Worm (Caenorhabditis elegans) whole organism, L3 larva: Measurements from ENCODE around the gene srh-95.

ENCODE experiments used
- egl-27 ChIP-seq: sonication (generic microtip); optimal IDR thresholded peaks from 4 replicates; lab custom pipeline; 2017; ENCODE audit warnings: missing biosample characterization, missing genetic modification reagents, missing genetic modification characterization
- fos-1 ChIP-seq: fragments of 150-350 bp; optimal IDR thresholded peaks from 2 replicates; lab custom pipeline; 2014; ENCODE audit warnings: missing biosample characterization, missing genetic modification characterization
- jun-1 ChIP-seq: fragments of 150-350 bp; optimal IDR thresholded peaks from 2 replicates; lab custom pipeline; 2014; ENCODE audit warnings: missing biosample characterization, missing genetic modification reagents, missing genetic modification characterization
- lin-39 ChIP-seq: fragments of 150-350 bp; optimal IDR thresholded peaks from 2 replicates; lab custom pipeline; 2018; ENCODE audit warnings: missing biosample characterization, missing genetic modification reagents, missing genetic modification characterization
- mdl-1 ChIP-seq: fragments of 150-350 bp; optimal IDR thresholded peaks from 2 replicates; lab custom pipeline; 2014; ENCODE audit warnings: missing biosample characterization, missing genetic modification characterization
- nhr-12 ChIP-seq: fragments of 150-350 bp; optimal IDR thresholded peaks from 2 replicates; lab custom pipeline; 2014; ENCODE audit warnings: missing biosample characterization, missing genetic modification characterization
- nhr-237 ChIP-seq: fragments of 150-350 bp; optimal IDR thresholded peaks from 2 replicates; lab custom pipeline; 2014; ENCODE audit warnings: missing biosample characterization, missing genetic modification characterization
- nhr-25 ChIP-seq: sonication (generic microtip); optimal IDR thresholded peaks from 2 replicates; lab custom pipeline; 2017; ENCODE audit warnings: missing biosample characterization, missing genetic modification characterization
- nhr-76 ChIP-seq: fragments of 150-350 bp; sonication (generic microtip); optimal IDR thresholded peaks from 5 replicates; lab custom pipeline; 2014; ENCODE audit warnings: missing biosample characterization, missing genetic modification characterization
- nhr-77 ChIP-seq: fragments of 150-350 bp; optimal IDR thresholded peaks from 2 replicates; lab custom pipeline; 2014; ENCODE audit warnings: missing biosample characterization, missing genetic modification characterization
- pqm-1 ChIP-seq: fragments of 150-350 bp; optimal IDR thresholded peaks from 2 replicates; lab custom pipeline; 2017; ENCODE audit warnings: missing biosample characterization, missing genetic modification characterization, inconsistent platforms
- snpc-4 ChIP-seq: fragments of 150-350 bp; optimal IDR thresholded peaks from 2 replicates; lab custom pipeline; 2014; ENCODE audit warnings: missing biosample characterization, missing genetic modification characterization
- tbx-2 ChIP-seq: sonication (generic microtip); optimal IDR thresholded peaks from 2 replicates; lab custom pipeline; 2016; ENCODE audit warnings: mild to moderate bottlenecking, missing genetic modification characterization, missing compliant biosample characterization
- ztf-4 ChIP-seq: fragments of 150-350 bp; optimal IDR thresholded peaks from 2 replicates; lab custom pipeline; 2014; ENCODE audit warnings: missing biosample characterization, missing genetic modification characterization

DNA sequence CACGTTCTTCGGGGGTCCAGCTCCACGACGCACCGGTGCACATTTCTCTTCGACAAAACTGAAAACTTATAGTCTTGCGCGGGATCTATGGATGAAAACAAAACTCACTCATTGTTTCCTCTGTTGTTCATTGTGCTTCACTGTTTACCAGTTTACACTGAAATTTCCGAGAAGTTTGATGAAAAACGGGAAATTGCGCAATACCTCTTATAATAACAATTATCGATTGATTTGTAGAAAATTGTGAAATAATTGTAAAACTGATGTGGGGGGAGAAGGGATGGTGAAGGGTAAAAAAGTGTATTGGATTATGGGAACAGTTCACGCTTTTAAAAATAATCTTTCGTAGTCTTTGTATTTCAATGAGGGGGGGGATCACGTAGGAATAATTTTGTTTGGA lies 17.2 kb upstream of the srh-95 start:
- TF ChIP-seq fos-1 (tag; lab: Kevin White, UChicago) (no peak), mdl-1 (no peak), egl-27 (tag; lab: Kevin White, UChicago) (no peak), nhr-76 (no peak), pqm-1 (tag; lab: Kevin White, UChicago) (no peak), jun-1 (tag; lab: Kevin White, UChicago) (no peak), nhr-12 (tag; lab: Kevin White, UChicago) (no peak), tbx-2 (no peak), ztf-4 (tag; lab: Kevin White, UChicago) (no peak), lin-39 (no peak), nhr-25 (tag; lab: Kevin White, UChicago) (no peak), nhr-77 (tag; lab: Kevin White, UChicago) (no peak), snpc-4 (tag; lab: Kevin White, UChicago) (no peak), nhr-237 (tag; lab: Kevin White, UChicago) (no peak)
